Worm (Caenorhabditis elegans): ENCODE results near the gene str-12.

str-12 gene

DNA sequence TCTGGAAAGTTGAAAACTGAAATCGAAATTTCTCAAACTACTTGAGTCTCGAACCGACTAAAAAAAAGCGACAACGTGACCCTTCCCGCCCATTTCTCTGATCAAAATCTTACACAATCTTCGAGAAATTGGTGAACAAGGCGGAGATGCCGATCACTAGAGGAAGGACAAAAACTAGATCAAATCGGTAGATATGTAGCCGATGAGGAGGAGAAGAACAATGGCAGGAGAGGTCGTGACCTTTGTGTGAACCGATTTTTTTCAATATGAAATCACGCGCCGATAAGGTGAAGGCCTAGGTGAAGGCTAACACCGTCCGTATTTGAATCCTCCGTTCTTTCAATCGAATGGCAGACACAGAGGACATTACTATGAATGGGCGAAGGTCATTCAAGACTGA is 50.3 kb downstream of the str-12 start (continued):
- TF ChIP-seq sma-9 (GFP tag; optimal IDR thresholded peaks at IDR 0.05) (peak; percentile 73), sma-9 (tag; optimal IDR thresholded peaks at IDR 0.05) (no peak), unc-39 (tag; optimal IDR thresholded peaks at IDR 0.05) (no peak), nhr-21 (tag; optimal IDR thresholded peaks at IDR 0.05) (no peak)

DNA sequence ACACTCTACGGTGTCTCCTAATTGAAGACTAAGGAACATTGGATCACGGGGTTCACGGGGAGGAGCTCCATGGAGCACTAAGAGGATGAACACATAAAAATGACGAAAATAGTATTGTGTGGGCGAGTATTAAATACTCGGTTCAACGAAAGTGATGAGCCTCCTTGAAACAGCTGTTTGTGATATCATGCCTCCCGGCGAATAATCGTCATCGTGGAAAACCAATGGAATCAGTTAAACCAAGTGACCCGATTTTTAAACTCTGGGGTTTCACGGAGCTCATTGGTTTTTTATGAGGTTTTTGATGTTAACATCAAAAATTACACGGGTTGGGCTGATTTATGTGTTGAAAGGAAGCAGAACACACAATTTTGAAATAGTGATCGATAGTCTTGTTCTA is 50.9 kb downstream of the str-12 start:
- TF ChIP-seq Y55F3AM.14 (GFP tag; optimal IDR thresholded peaks at IDR 0.05) (no peak), sem-4 (tag; optimal IDR thresholded peaks at IDR 0.05) (peak; percentile 9), sma-9 (GFP tag; optimal IDR thresholded peaks at IDR 0.05) (peak; percentile 7), sma-9 (tag; optimal IDR thresholded peaks at IDR 0.05) (no peak), nhr-129 (tag; optimal IDR thresholded peaks at IDR 0.05) (peak; percentile 0)

Data from whole organism, L2 larva.